Worm (Caenorhabditis elegans) whole organism, early embryonic: ENCODE measurements around the gene fbxc-48.

Experiments
- B0310.2 ChIP-seq: sonication (generic microtip); optimal IDR thresholded peaks from 2 replicates; lab custom pipeline; 2016; ENCODE audit warnings: mild to moderate bottlenecking, missing genetic modification characterization, missing compliant biosample characterization
- ama-1 ChIP-seq: fragments of 150-350 bp; optimal IDR thresholded peaks from 2 replicates; lab custom pipeline; 2014
- ceh-13 ChIP-seq: fragments of 200-800 bp; sonication (Bioruptor generic); optimal IDR thresholded peaks from 2 replicates; lab custom pipeline; 2018; ENCODE audit warnings: mild to moderate bottlenecking, missing genetic modification characterization, missing compliant biosample characterization
- flt-1 ChIP-seq: fragments of 200-800 bp; sonication (Bioruptor generic); IDR thresholded peaks from 2 replicates; pipeline ENCODE4 v1.3.6; 2022; ENCODE audit warnings: missing genetic modification characterization, missing compliant biosample characterization
- hmbx-1 ChIP-seq: sonication (generic microtip); optimal IDR thresholded peaks from 2 replicates; lab custom pipeline; 2016; ENCODE audit warnings: mild to moderate bottlenecking, missing genetic modification characterization, missing compliant biosample characterization
- hnd-1 ChIP-seq: sonication (generic microtip); optimal IDR thresholded peaks from 2 replicates; lab custom pipeline; 2016; ENCODE audit warnings: missing genetic modification characterization, missing compliant biosample characterization
- pes-1 ChIP-seq: fragments of 200-800 bp; sonication (Bioruptor generic); IDR thresholded peaks from 2 replicates; pipeline ENCODE4 v1.3.6; 2022; ENCODE audit warnings: missing genetic modification reagents, missing genetic modification characterization, missing compliant biosample characterization
- scrt-1 ChIP-seq: fragments of 200-800 bp; sonication (Bioruptor generic); IDR thresholded peaks from 2 replicates; pipeline ENCODE4 v1.3.6; 2022; ENCODE audit warnings: missing genetic modification characterization, missing compliant biosample characterization
- sea-1 ChIP-seq: fragments of 200-800 bp; sonication (Bioruptor generic); conservative IDR thresholded peaks from 2 replicates; pipeline ENCODE4 v1.3.6; 2022; ENCODE audit warnings: missing genetic modification characterization, missing compliant biosample characterization

ce11 chrII:723488-723887 is 17.2 kb downstream of the fbxc-48 start, which contains the start of gene rfip-2:
- no peak for TF ChIP-seq ama-1 (lab: Kevin White, UChicago)
- TF ChIP-seq hnd-1 (tag; lab: Kevin White, UChicago), result no peak
- no peak for TF ChIP-seq sea-1 (GFP tag; lab: Robert Waterston, UW)
- no peak for TF ChIP-seq ceh-13 (GFP tag; lab: Kevin White, UChicago)
- no peak for TF ChIP-seq flt-1 (GFP tag; lab: Robert Waterston, UW)
- no peak for TF ChIP-seq B0310.2 (tag; lab: Kevin White, UChicago)
- no peak for TF ChIP-seq pes-1 (GFP tag; lab: Robert Waterston, UW)
- TF ChIP-seq hmbx-1 (tag; lab: Kevin White, UChicago), result no peak
- TF ChIP-seq scrt-1 (GFP tag; lab: Robert Waterston, UW), result no peak
